Worm (Caenorhabditis elegans): ENCODE results near the gene F59B2.12.

ce11 chrIII:9050600-9050999 is 33.2 kb downstream of the F59B2.12 start, which contains the start of gene ikke-1:
- no peak for TF ChIP-seq ref-1 (GFP tag; conservative IDR thresholded peaks at IDR 0.05)
- TF ChIP-seq med-1 (GFP tag; optimal IDR thresholded peaks at IDR 0.05; ENCODE audit: insufficient read depth) = no peak
- TF ChIP-seq flt-1 (GFP tag; IDR thresholded peaks at IDR 0.05) = no peak
- no peak for TF ChIP-seq cog-1 (tag; optimal IDR thresholded peaks at IDR 0.05)
- TF ChIP-seq klf-2 (GFP tag; conservative IDR thresholded peaks at IDR 0.05) = no peak
- TF ChIP-seq T22C8.4 (GFP tag; IDR thresholded peaks at IDR 0.05) = no peak
- no peak for TF ChIP-seq tab-1 (GFP tag; IDR thresholded peaks at IDR 0.05)
- no peak for TF ChIP-seq ztf-23 (GFP tag; IDR thresholded peaks at IDR 0.05)

Data from whole organism, midembryonic.